Fruit fly (Drosophila melanogaster): ENCODE data around the gene LManVI.

The LManVI gene

dm6 chr2L:8781152-8781551, at the start of gene LManVI:
Gene LManVI, minus strand, starts transcription at chr2L:8781252.
- TF ChIP-seq CG12768 (GFP tag; optimal IDR thresholded peaks at IDR 0.05) (no peak), pad (GFP tag; optimal IDR thresholded peaks at IDR 0.05) (no peak), Crg-1 (GFP tag; optimal IDR thresholded peaks at IDR 0.05) (no peak), kay (GFP tag; ENCODE audit: borderline replicate concordance) (no peak), cic (GFP tag; optimal IDR thresholded peaks at IDR 0.05) (no peak), CG33017 (tag; optimal IDR thresholded peaks at IDR 0.05) (no peak), Clk (GFP tag; optimal IDR thresholded peaks at IDR 0.05) (no peak), CG7045 (GFP tag; optimal IDR thresholded peaks at IDR 0.05) (no peak), toe (GFP tag; optimal IDR thresholded peaks at IDR 0.05) (no peak), Mnt (GFP tag; optimal IDR thresholded peaks at IDR 0.05) (no peak), CG14711 (tag; optimal IDR thresholded peaks at IDR 0.05) (no peak), CG7101 (tag; optimal IDR thresholded peaks at IDR 0.05) (no peak), CG1620 (GFP tag; optimal IDR thresholded peaks at IDR 0.05) (no peak), CG11617 (GFP tag; optimal IDR thresholded peaks at IDR 0.05) (no peak), cnc (optimal IDR thresholded peaks at IDR 0.05) (no peak)

dm6 chr2L:8828387-8828786, 47.3 kb upstream of the LManVI start:
- TF ChIP-seq CG1620 (GFP tag; optimal IDR thresholded peaks at IDR 0.05): no peak
- no peak for TF ChIP-seq CG11617 (GFP tag; optimal IDR thresholded peaks at IDR 0.05)
- TF ChIP-seq tj (GFP tag; optimal IDR thresholded peaks at IDR 0.05): no peak
- no peak for TF ChIP-seq Hr96 (GFP tag; optimal IDR thresholded peaks at IDR 0.05)
- no peak for TF ChIP-seq CG5204 (GFP tag; optimal IDR thresholded peaks at IDR 0.05)
- TF ChIP-seq pad (GFP tag; optimal IDR thresholded peaks at IDR 0.05): no peak
- no peak for TF ChIP-seq Crg-1 (GFP tag; optimal IDR thresholded peaks at IDR 0.05)
- TF ChIP-seq kay (GFP tag; ENCODE audit: borderline replicate concordance): no peak
- no peak for TF ChIP-seq CG33017 (tag; optimal IDR thresholded peaks at IDR 0.05)
- TF ChIP-seq toe (GFP tag; optimal IDR thresholded peaks at IDR 0.05): no peak
- no peak for TF ChIP-seq CG7045 (GFP tag; optimal IDR thresholded peaks at IDR 0.05)
- TF ChIP-seq Mnt (GFP tag; optimal IDR thresholded peaks at IDR 0.05): no peak
- TF ChIP-seq Clk (GFP tag; optimal IDR thresholded peaks at IDR 0.05): no peak
- no peak for TF ChIP-seq bab1 (GFP tag; optimal IDR thresholded peaks at IDR 0.05)

dm6 chr2L:8825222-8825869, 44.3 kb upstream of the LManVI start, which contains the start of gene SoxN:
Gene SoxN, plus strand, starts transcription at chr2L:8825645.
- TF ChIP-seq pad (GFP tag; optimal IDR thresholded peaks at IDR 0.05) (peak; percentile 11), ovo (GFP tag; optimal IDR thresholded peaks at IDR 0.05) (no peak)

dm6 chr2L:8820539-8820938, 39.5 kb upstream of the LManVI start:
- TF ChIP-seq Crg-1 (GFP tag; optimal IDR thresholded peaks at IDR 0.05) (no peak), ovo (GFP tag; optimal IDR thresholded peaks at IDR 0.05) (no peak), tj (GFP tag; optimal IDR thresholded peaks at IDR 0.05) (no peak), CG7045 (GFP tag; optimal IDR thresholded peaks at IDR 0.05) (no peak)

dm6 chr2L:8817343-8817742, 36.3 kb upstream of the LManVI start:
- TF ChIP-seq CG1620 (GFP tag; optimal IDR thresholded peaks at IDR 0.05) (no peak), pad (GFP tag; optimal IDR thresholded peaks at IDR 0.05) (no peak), Crg-1 (GFP tag; optimal IDR thresholded peaks at IDR 0.05) (no peak), Clk (GFP tag; optimal IDR thresholded peaks at IDR 0.05) (no peak), CG14711 (tag; optimal IDR thresholded peaks at IDR 0.05) (no peak), ovo (GFP tag; optimal IDR thresholded peaks at IDR 0.05) (no peak), cnc (optimal IDR thresholded peaks at IDR 0.05) (no peak), CG33017 (tag; optimal IDR thresholded peaks at IDR 0.05) (no peak), CG7101 (tag; optimal IDR thresholded peaks at IDR 0.05) (no peak), tj (GFP tag; optimal IDR thresholded peaks at IDR 0.05) (no peak), kay (GFP tag; ENCODE audit: borderline replicate concordance) (no peak), Mnt (GFP tag; optimal IDR thresholded peaks at IDR 0.05) (no peak), toe (GFP tag; optimal IDR thresholded peaks at IDR 0.05) (no peak), CG12768 (GFP tag; optimal IDR thresholded peaks at IDR 0.05) (no peak), cic (GFP tag; optimal IDR thresholded peaks at IDR 0.05) (no peak), CG11617 (GFP tag; optimal IDR thresholded peaks at IDR 0.05) (no peak), Hr96 (GFP tag; optimal IDR thresholded peaks at IDR 0.05) (no peak), CG5204 (GFP tag; optimal IDR thresholded peaks at IDR 0.05) (no peak)

- no peak for TF ChIP-seq CG12768 (GFP tag; optimal IDR thresholded peaks at IDR 0.05)
- TF ChIP-seq ovo (GFP tag; optimal IDR thresholded peaks at IDR 0.05): no peak
- no peak for TF ChIP-seq CG33017 (tag; optimal IDR thresholded peaks at IDR 0.05)
- no peak for TF ChIP-seq CG11617 (GFP tag; optimal IDR thresholded peaks at IDR 0.05)
- no peak for TF ChIP-seq Hr96 (GFP tag; optimal IDR thresholded peaks at IDR 0.05)
- TF ChIP-seq cic (GFP tag; optimal IDR thresholded peaks at IDR 0.05): no peak
- TF ChIP-seq CG14711 (tag; optimal IDR thresholded peaks at IDR 0.05): no peak
These were observed 28.8 kb upstream of the LManVI start for dm6 chr2L:8809812-8810211.

- TF ChIP-seq bab1 (GFP tag; optimal IDR thresholded peaks at IDR 0.05): no peak
- no peak for TF ChIP-seq CG12768 (GFP tag; optimal IDR thresholded peaks at IDR 0.05)
- TF ChIP-seq CG33017 (tag; optimal IDR thresholded peaks at IDR 0.05): no peak
- TF ChIP-seq pad (GFP tag; optimal IDR thresholded peaks at IDR 0.05): no peak
- TF ChIP-seq toe (GFP tag; optimal IDR thresholded peaks at IDR 0.05): no peak
- TF ChIP-seq Clk (GFP tag; optimal IDR thresholded peaks at IDR 0.05): no peak
These were observed 23.1 kb upstream of the LManVI start for dm6 chr2L:8804128-8804527.

Data from whole organism, adult.